Fruit fly (Drosophila melanogaster) whole organism, embryonic: Measurements from ENCODE around the gene RNF220.

Source experiments
- Adf1 ChIP-seq: fragments of 200-800 bp; sonication (Bioruptor generic); IDR thresholded peaks from 2 replicates; pipeline ENCODE4 v1.3.6; 2022; ENCODE audit warnings: missing biosample characterization, missing genetic modification characterization
- Atf6 ChIP-seq: fragments of 200-800 bp; sonication (Bioruptor generic); IDR thresholded peaks from 2 replicates; pipeline ENCODE4 v1.3.6; 2022; ENCODE audit warnings: missing biosample characterization, missing genetic modification characterization
- Bgb ChIP-seq: fragments of 200-800 bp; sonication (Bioruptor generic); IDR thresholded peaks from 2 replicates; pipeline ENCODE4 v1.3.6; 2022; ENCODE audit warnings: missing biosample characterization, missing genetic modification characterization; ENCODE audit not compliant: partially characterized antibody
- CG10321 ChIP-seq: fragments of 200-800 bp; sonication (Bioruptor generic); IDR thresholded peaks from 2 replicates; pipeline ENCODE4 v1.3.6; 2022; ENCODE audit warnings: missing biosample characterization, missing genetic modification characterization
- CG11398 ChIP-seq: fragments of 200-800 bp; sonication (Bioruptor generic); optimal IDR thresholded peaks from 2 replicates; lab custom pipeline; 2016; ENCODE audit warnings: missing biosample characterization, missing genetic modification characterization
- CG11695 ChIP-seq: fragments of 200-800 bp; sonication (Bioruptor generic); IDR thresholded peaks from 3 replicates; pipeline ENCODE4 v1.3.6; 2022; ENCODE audit warnings: missing biosample characterization, missing genetic modification characterization
- CG12071 ChIP-seq: fragments of 200-800 bp; sonication (Bioruptor generic); optimal IDR thresholded peaks from 3 replicates; lab custom pipeline; 2018; ENCODE audit warnings: missing biosample characterization, mild to moderate bottlenecking, missing genetic modification characterization
- CG12219 ChIP-seq: fragments of 200-800 bp; sonication (Bioruptor generic); optimal IDR thresholded peaks from 3 replicates; lab custom pipeline; 2018; ENCODE audit warnings: missing biosample characterization, mild to moderate bottlenecking, missing genetic modification characterization
- CG1233 ChIP-seq: fragments of 200-800 bp; sonication (Bioruptor generic); optimal IDR thresholded peaks from 4 replicates; lab custom pipeline; 2018; ENCODE audit warnings: missing biosample characterization, mild to moderate bottlenecking, missing genetic modification characterization
- CG13287 ChIP-seq: fragments of 200-800 bp; sonication (Bioruptor generic); IDR thresholded peaks from 2 replicates; pipeline ENCODE4 v1.3.6; 2022; ENCODE audit warnings: missing biosample characterization, missing genetic modification characterization; ENCODE audit not compliant: partially characterized antibody
- CG13296 ChIP-seq: fragments of 200-800 bp; sonication (Bioruptor generic); optimal IDR thresholded peaks from 3 replicates; lab custom pipeline; 2018; ENCODE audit warnings: missing biosample characterization, mild to moderate bottlenecking, missing genetic modification characterization
- CG15269 ChIP-seq: fragments of 200-800 bp; sonication (Bioruptor generic); optimal IDR thresholded peaks from 2 replicates; lab custom pipeline; 2018; ENCODE audit warnings: missing biosample characterization, mild to moderate bottlenecking, missing genetic modification characterization, moderate library complexity
- CG1603 ChIP-seq: fragments of 200-800 bp; sonication (Bioruptor generic); optimal IDR thresholded peaks from 2 replicates; lab custom pipeline; 2019; ENCODE audit warnings: missing biosample characterization, mild to moderate bottlenecking, missing genetic modification characterization, moderate library complexity
- CG17361 ChIP-seq: fragments of 200-800 bp; sonication (Bioruptor generic); IDR thresholded peaks from 3 replicates; pipeline ENCODE4 v1.3.6; 2022; ENCODE audit warnings: missing biosample characterization, missing genetic modification characterization
- CG17912 ChIP-seq: fragments of 200-800 bp; sonication (Bioruptor generic); optimal IDR thresholded peaks from 2 replicates; lab custom pipeline; 2018; ENCODE audit warnings: missing biosample characterization, mild to moderate bottlenecking, missing genetic modification characterization
- CG18262 ChIP-seq: fragments of 200-800 bp; optimal IDR thresholded peaks from 3 replicates; lab custom pipeline; 2019; ENCODE audit warnings: missing biosample characterization, mild to moderate bottlenecking, missing genetic modification characterization, moderate library complexity
- CG1832 ChIP-seq: fragments of 200-800 bp; sonication (Bioruptor generic); optimal IDR thresholded peaks from 2 replicates; lab custom pipeline; 2017; ENCODE audit warnings: missing biosample characterization, mild to moderate bottlenecking, missing genetic modification characterization, inconsistent platforms
- CG3726 ChIP-seq: fragments of 200-800 bp; sonication (Bioruptor generic); IDR thresholded peaks from 3 replicates; pipeline ENCODE4, ENCODE4 v1.3.6; 2022; ENCODE audit warnings: missing biosample characterization, missing genetic modification characterization
- CG42726 ChIP-seq: fragments of 200-800 bp; sonication (Bioruptor generic); IDR thresholded peaks from 2 replicates; pipeline ENCODE4 v1.3.6; 2022; ENCODE audit warnings: missing biosample characterization, missing genetic modification characterization; ENCODE audit not compliant: partially characterized antibody
- CG5245 ChIP-seq: fragments of 200-800 bp; sonication (Bioruptor generic); optimal IDR thresholded peaks from 3 replicates; lab custom pipeline; 2016; ENCODE audit warnings: missing biosample characterization, missing genetic modification characterization
- CG6175 ChIP-seq: fragments of 200-800 bp; sonication (Bioruptor generic); IDR thresholded peaks from 3 replicates; pipeline ENCODE4 v1.3.6; 2022; ENCODE audit warnings: missing biosample characterization, missing genetic modification characterization
- CG7786 ChIP-seq: fragments of 200-800 bp; sonication (Bioruptor generic); optimal IDR thresholded peaks from 2 replicates; lab custom pipeline; 2016; ENCODE audit warnings: missing biosample characterization, missing genetic modification characterization
- CG9797 ChIP-seq: fragments of 200-800 bp; sonication (Bioruptor generic); optimal IDR thresholded peaks from 3 replicates; lab custom pipeline; 2018; ENCODE audit warnings: missing biosample characterization, mild to moderate bottlenecking, missing genetic modification characterization
- CG9932 ChIP-seq: fragments of 200-800 bp; sonication (Bioruptor generic); IDR thresholded peaks from 2 replicates; pipeline ENCODE4 v1.3.6; 2022; ENCODE audit warnings: missing biosample characterization, missing genetic modification characterization
- CTCF ChIP-seq: fragments of 200-800 bp; sonication (Bioruptor generic); optimal IDR thresholded peaks from 2 replicates; lab custom pipeline; 2017; ENCODE audit warnings: missing biosample characterization, mild to moderate bottlenecking, missing genetic modification characterization, moderate library complexity
- CrebB ChIP-seq: fragments of 200-800 bp; sonication (Bioruptor generic); optimal IDR thresholded peaks from 3 replicates; lab custom pipeline; 2018; ENCODE audit warnings: missing biosample characterization, mild to moderate bottlenecking, missing genetic modification characterization
- D19B ChIP-seq: fragments of 200-800 bp; sonication (Bioruptor generic); optimal IDR thresholded peaks from 2 replicates; lab custom pipeline; 2017; ENCODE audit warnings: missing biosample characterization, mild to moderate bottlenecking, missing genetic modification characterization
- Dek ChIP-seq: fragments of 200-800 bp; sonication (Bioruptor generic); optimal IDR thresholded peaks from 3 replicates; lab custom pipeline; 2019; ENCODE audit warnings: missing biosample characterization, mild to moderate bottlenecking, missing genetic modification characterization, moderate library complexity
- Dfd ChIP-seq, 2 experiments: fragments of >200 bp; optimal IDR thresholded peaks; 2 replicates each; lab custom pipeline; 2017; ENCODE audit warnings: missing biosample characterization in 2 of 2, missing genetic modification characterization in 2 of 2
- Dll ChIP-seq: fragments of 200-800 bp; sonication (Bioruptor generic); IDR thresholded peaks from 4 replicates; pipeline ENCODE4 v1.3.6; 2022; ENCODE audit warnings: missing biosample characterization, missing genetic modification characterization; ENCODE audit not compliant: partially characterized antibody
- Dp ChIP-seq: fragments of 200-800 bp; sonication (Bioruptor generic); optimal IDR thresholded peaks from 2 replicates; lab custom pipeline; 2018; ENCODE audit warnings: missing biosample characterization, mild to moderate bottlenecking, missing genetic modification characterization, moderate library complexity
- Dref ChIP-seq: fragments of 200-800 bp; sonication (Bioruptor generic); IDR thresholded peaks from 2 replicates; pipeline ENCODE4 v1.3.6; 2022; ENCODE audit warnings: missing biosample characterization, missing genetic modification characterization
- Ets65A ChIP-seq: fragments of 200-800 bp; sonication (Bioruptor generic); peaks from one replicate; lab custom pipeline; 2016; ENCODE audit warnings: missing biosample characterization, missing genetic modification characterization
- H15 ChIP-seq: fragments of 200-800 bp; sonication (Bioruptor generic); IDR thresholded peaks from 3 replicates; pipeline ENCODE4 v1.3.6; 2022; ENCODE audit warnings: missing biosample characterization, missing genetic modification characterization
- MESR4 ChIP-seq: fragments of 200-800 bp; sonication (Bioruptor generic); optimal IDR thresholded peaks from 2 replicates; lab custom pipeline; 2018; ENCODE audit warnings: missing biosample characterization, mild to moderate bottlenecking, missing genetic modification characterization, moderate library complexity
- Med ChIP-seq: fragments of 200-800 bp; sonication (Bioruptor generic); peaks from one replicate; lab custom pipeline; 2016; ENCODE audit warnings: missing biosample characterization, missing genetic modification characterization, mild to moderate bottlenecking, inconsistent platforms, moderate library complexity
- Rfx ChIP-seq: fragments of 200-800 bp; sonication (Bioruptor generic); IDR thresholded peaks from 2 replicates; pipeline ENCODE4 v1.3.6; 2022; ENCODE audit warnings: missing biosample characterization, missing genetic modification characterization
- Sox102F ChIP-seq: fragments of 200-800 bp; sonication (Bioruptor generic); optimal IDR thresholded peaks from 2 replicates; lab custom pipeline; 2018; ENCODE audit warnings: missing biosample characterization, mild to moderate bottlenecking, missing genetic modification characterization, moderate library complexity
- Tbp ChIP-seq: fragments of >200 bp; optimal IDR thresholded peaks from 2 replicates; lab custom pipeline; 2018; ENCODE audit warnings: missing biosample characterization, missing genetic modification characterization
- ato ChIP-seq: fragments of 200-800 bp; sonication (Bioruptor generic); IDR thresholded peaks from 2 replicates; pipeline ENCODE4 v1.3.6; 2022; ENCODE audit warnings: missing biosample characterization, missing genetic modification characterization; ENCODE audit not compliant: partially characterized antibody
- bigmax ChIP-seq: fragments of 200-800 bp; sonication (Bioruptor generic); optimal IDR thresholded peaks from 2 replicates; lab custom pipeline; 2018; ENCODE audit warnings: missing biosample characterization, mild to moderate bottlenecking, missing genetic modification characterization
- chm ChIP-seq: fragments of 200-800 bp; sonication (Bioruptor generic); IDR thresholded peaks from 2 replicates; pipeline ENCODE4 v1.3.6; 2022; ENCODE audit warnings: missing biosample characterization, missing genetic modification characterization
- ci ChIP-seq: fragments of 200-800 bp; sonication (Bioruptor generic); IDR thresholded peaks from 3 replicates; pipeline ENCODE4 v1.3.6; 2022; ENCODE audit warnings: missing biosample characterization, missing genetic modification characterization
- crc ChIP-seq: fragments of 200-800 bp; sonication (Bioruptor generic); optimal IDR thresholded peaks from 2 replicates; lab custom pipeline; 2016; ENCODE audit warnings: missing biosample characterization, missing genetic modification characterization
- dm ChIP-seq: fragments of 200-800 bp; sonication (Bioruptor generic); optimal IDR thresholded peaks from 3 replicates; lab custom pipeline; 2016; ENCODE audit warnings: missing biosample characterization, missing genetic modification characterization
- gem ChIP-seq: fragments of 200-800 bp; sonication (Bioruptor generic); optimal IDR thresholded peaks from 2 replicates; lab custom pipeline; 2019; ENCODE audit warnings: missing biosample characterization, mild to moderate bottlenecking, missing genetic modification characterization, moderate library complexity
- grau ChIP-seq: fragments of 200-800 bp; optimal IDR thresholded peaks from 3 replicates; lab custom pipeline; 2019; ENCODE audit warnings: missing biosample characterization, mild to moderate bottlenecking, missing genetic modification characterization, moderate library complexity
- h ChIP-seq: fragments of >200 bp; optimal IDR thresholded peaks from 2 replicates; lab custom pipeline; 2017
- ind ChIP-seq: fragments of 200-800 bp; sonication (Bioruptor generic); optimal IDR thresholded peaks from 3 replicates; lab custom pipeline; 2016; ENCODE audit warnings: missing biosample characterization, missing genetic modification characterization
- nmo ChIP-seq: fragments of 200-800 bp; sonication (Bioruptor generic); optimal IDR thresholded peaks from 2 replicates; lab custom pipeline; 2018; ENCODE audit warnings: missing biosample characterization, mild to moderate bottlenecking, missing genetic modification characterization, moderate library complexity
- otp ChIP-seq: fragments of 200-800 bp; sonication (Bioruptor generic); IDR thresholded peaks from 3 replicates; pipeline ENCODE4, ENCODE4 v1.3.6; 2022; ENCODE audit warnings: missing biosample characterization, missing genetic modification characterization

The RNF220 gene

DNA sequence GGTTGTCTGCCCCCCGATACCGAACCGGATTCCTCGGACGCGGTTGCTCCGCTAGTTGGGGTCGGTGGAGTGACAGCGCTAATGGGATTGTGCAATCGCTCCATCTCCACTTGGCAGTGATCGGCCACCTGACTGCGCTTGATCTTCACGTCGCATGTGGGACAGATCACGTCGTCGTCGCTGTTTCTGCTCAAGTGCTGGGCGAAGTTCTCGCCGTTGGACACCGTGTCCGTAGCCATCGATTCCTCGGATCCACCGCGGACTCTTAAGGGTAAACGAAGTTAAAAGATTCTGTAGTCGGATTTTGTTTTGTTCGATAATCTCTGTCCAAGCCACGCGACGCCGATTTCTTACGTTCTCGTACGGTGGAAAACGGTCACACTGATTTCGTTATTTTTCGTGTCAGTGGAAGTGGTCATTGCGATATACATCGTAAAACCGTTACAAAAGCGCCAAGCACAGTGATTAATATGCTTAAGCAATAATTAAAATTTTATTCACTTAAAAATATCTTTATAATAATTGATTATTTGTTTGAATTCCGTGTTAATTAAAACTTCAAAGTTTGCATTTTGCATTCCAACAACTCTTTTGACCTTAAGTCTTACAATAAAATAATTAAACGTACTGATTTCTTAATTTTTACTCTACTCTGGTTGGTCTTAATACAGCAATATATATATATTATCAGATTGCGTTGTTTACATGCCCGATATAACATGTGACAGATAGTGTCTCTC is at the start of gene RNF220 (continued):
- peak; percentile 70 for TF ChIP-seq CG13287 (GFP tag; lab: Robert Waterston, UW)
- TF ChIP-seq CG6175 (GFP tag; lab: Robert Waterston, UW): no peak
- no peak for TF ChIP-seq Adf1
- peak; percentile 47 for TF ChIP-seq ato (GFP tag; lab: Robert Waterston, UW)
- TF ChIP-seq CG5245 (GFP tag; lab: Kevin White, UChicago): no peak
- no peak for TF ChIP-seq CG11398 (GFP tag; lab: Kevin White, UChicago)
- no peak for TF ChIP-seq CG12219 (GFP tag; lab: Kevin White, UChicago)
- peak; percentile 30 for TF ChIP-seq CG18262 (tag; lab: Kevin White, UChicago)
- TF ChIP-seq CG42726 (GFP tag; lab: Robert Waterston, UW): peak; percentile 68
- no peak for TF ChIP-seq CG1233
- TF ChIP-seq Sox102F (GFP tag; lab: Kevin White, UChicago): peak; percentile 5
- TF ChIP-seq CG15269 (tag; lab: Kevin White, UChicago): peak; percentile 4
- no peak for TF ChIP-seq D19B
- TF ChIP-seq Med (GFP tag; lab: Kevin White, UChicago): peak; percentile 59
- TF ChIP-seq bigmax (GFP tag; lab: Kevin White, UChicago): no peak
- no peak for TF ChIP-seq crc (GFP tag; lab: Kevin White, UChicago)
- TF ChIP-seq CG3726 (GFP tag; lab: Robert Waterston, UW): no peak
- peak; percentile 24 for TF ChIP-seq Dp (GFP tag; lab: Kevin White, UChicago)
- TF ChIP-seq grau: peak; percentile 33
- TF ChIP-seq Dek (tag; lab: Kevin White, UChicago): peak; percentile 40
- TF ChIP-seq ci: 0 out of 3 replicates have a peak, but pooled peaks have one; percentile 9
- no peak for TF ChIP-seq CG1832
- no peak for TF ChIP-seq ind
- TF ChIP-seq Tbp: no peak
- 0 out of 2 replicates have a peak, but pooled peaks have one; percentile 34 for TF ChIP-seq chm
- no peak for TF ChIP-seq CG13296 (GFP tag; lab: Kevin White, UChicago)
- peak; percentile 77 for TF ChIP-seq Dll (GFP tag; lab: Robert Waterston, UW)
- TF ChIP-seq Dref (GFP tag; lab: Robert Waterston, UW): peak; percentile 59
- TF ChIP-seq CG9797 (GFP tag; lab: Kevin White, UChicago): peak; percentile 59
- TF ChIP-seq Dfd (GFP tag; optimal IDR thresholded peaks at IDR 0.05; lab: Kevin White, UChicago): no peak
- TF ChIP-seq Ets65A (GFP tag; lab: Kevin White, UChicago): peak; percentile 67
- peak; percentile 75 for TF ChIP-seq Bgb (GFP tag; lab: Robert Waterston, UW)
- TF ChIP-seq nmo: peak; percentile 45
- TF ChIP-seq CG10321 (GFP tag; lab: Robert Waterston, UW): no peak
- TF ChIP-seq h (lab: Kevin White, UChicago): no peak
- no peak for TF ChIP-seq otp (GFP tag; lab: Robert Waterston, UW)
- peak; percentile 76 for TF ChIP-seq MESR4 (GFP tag; lab: Kevin White, UChicago)
- no peak for TF ChIP-seq Atf6 (GFP tag; lab: Robert Waterston, UW)
- peak; percentile 49 for TF ChIP-seq gem
- TF ChIP-seq Rfx (GFP tag; lab: Robert Waterston, UW): peak; percentile 38; the same call in 1 of the 2 replicates
- peak; percentile 30 for TF ChIP-seq dm (GFP tag; lab: Kevin White, UChicago)
- TF ChIP-seq CG17361 (GFP tag; lab: Robert Waterston, UW): peak; percentile 60
- peak; percentile 41 for TF ChIP-seq CG1603 (tag; lab: Kevin White, UChicago)
- no peak for TF ChIP-seq CrebB (tag; lab: Kevin White, UChicago)
- TF ChIP-seq CG7786: no peak
- TF ChIP-seq H15 (GFP tag; lab: Robert Waterston, UW): no peak
- peak; percentile 47 for TF ChIP-seq CG9932
- TF ChIP-seq CG11695: no peak
- peak; percentile 38 for TF ChIP-seq CTCF (GFP tag; lab: Kevin White, UChicago)
- TF ChIP-seq CG12071: no peak
- TF ChIP-seq CG17912: no peak
